Worm (Caenorhabditis elegans): Measurements from ENCODE around the gene ZK370.6.

The ZK370.6 gene

DNA sequence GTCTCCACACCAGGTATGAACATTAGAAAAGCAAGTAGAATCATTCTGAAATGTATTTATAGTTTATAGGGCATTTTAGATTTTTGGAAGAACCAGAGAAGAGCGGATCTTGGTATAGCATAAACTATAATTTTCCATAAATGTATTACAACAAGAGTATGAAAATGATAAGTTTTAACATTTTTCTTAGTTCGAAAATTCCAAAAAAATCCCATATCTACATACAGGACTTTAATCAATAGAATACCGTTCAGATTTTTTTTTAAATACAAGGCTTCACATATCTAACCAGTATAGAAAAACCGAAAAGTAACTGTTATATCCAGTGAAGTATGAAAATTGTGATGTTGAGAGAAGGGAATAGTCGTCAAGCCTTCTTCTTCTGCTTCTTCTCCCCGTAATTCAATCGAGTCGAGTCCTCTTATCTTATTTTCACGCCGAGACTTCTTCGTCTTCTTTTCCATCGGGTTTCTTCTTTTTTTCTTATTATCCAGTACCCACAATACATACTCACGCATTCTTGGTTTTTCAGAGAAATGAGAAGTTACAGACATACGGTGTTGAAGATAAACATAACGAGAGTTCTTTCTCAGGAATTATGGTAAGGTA is at the start of gene ZK370.6:
ZK370.6 (minus strand) TSS at position 51 of the 609 bp plus-strand sequence.
- TF ChIP-seq unc-62 (GFP tag; optimal IDR thresholded peaks at IDR 0.05) = no peak

DNA sequence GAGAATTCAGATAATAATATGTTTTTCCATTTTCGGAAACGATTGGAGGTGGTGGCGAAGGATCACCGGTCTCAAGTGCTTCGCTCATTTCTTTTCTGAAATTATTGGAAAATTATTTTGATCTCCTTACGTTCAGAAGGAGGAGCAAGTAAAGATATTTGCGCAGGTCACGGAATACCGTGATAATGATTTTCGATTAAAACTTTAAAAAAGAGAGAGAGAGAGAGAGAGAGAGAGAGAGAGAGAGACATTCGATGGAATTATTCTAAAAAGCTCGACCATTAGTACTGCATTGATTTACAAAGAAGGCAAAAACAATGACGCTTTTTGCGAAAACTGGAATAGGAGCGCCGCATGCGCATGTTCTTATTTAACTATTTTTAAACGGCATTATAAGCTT is 48.6 kb upstream of the ZK370.6 start, which contains the start of gene ztf-1:
ztf-1 (minus strand) TSS at position 101 of the 400 bp plus-strand sequence.
- no peak for TF ChIP-seq unc-62 (GFP tag; optimal IDR thresholded peaks at IDR 0.05)

DNA sequence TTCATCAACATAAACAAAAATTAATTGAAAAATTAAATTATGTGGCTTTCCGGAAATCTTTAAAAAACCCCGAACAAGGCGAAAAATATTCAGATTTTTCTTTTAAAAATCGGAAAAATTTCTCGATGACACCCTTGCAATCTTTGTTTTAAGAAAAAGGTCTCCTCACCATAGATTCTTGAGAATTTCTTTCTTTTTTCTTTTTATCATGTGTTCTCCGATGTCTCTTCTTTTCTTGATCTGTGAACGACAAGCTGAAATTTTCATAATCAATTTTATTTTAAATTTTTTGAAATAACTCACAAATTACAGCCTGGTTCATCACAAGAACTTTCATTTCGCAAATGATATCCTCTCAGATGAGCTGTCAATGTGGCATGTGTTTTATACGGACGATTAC is 47.6 kb upstream of the ZK370.6 start, which contains the start of the genes zfp-1 and F54F2.14:
zfp-1 (plus strand) TSS at position 301 of the 400 bp plus-strand sequence.
F54F2.14 (plus strand) TSS at position 312 of the 400 bp plus-strand sequence.
- no peak for TF ChIP-seq unc-62 (GFP tag; optimal IDR thresholded peaks at IDR 0.05)

DNA sequence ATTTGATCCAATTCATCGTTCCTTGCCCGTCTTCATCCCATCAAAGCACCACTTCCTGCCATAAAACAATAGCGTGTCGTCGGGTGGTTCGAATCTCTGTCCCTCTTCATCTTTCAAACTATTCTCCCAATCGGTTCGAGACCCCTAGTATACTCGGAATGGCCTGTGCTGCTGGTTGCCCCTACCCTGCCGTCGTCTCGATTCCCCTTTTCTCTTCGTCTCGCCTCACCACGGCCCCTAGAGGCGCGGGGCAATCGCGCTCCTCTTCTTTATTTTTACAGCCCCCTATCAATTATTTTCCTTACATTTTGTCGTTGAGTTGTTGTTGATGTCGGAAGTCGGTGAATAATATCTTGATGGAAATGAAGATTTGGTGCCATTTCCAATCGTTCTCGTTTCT is 45.0 kb upstream of the ZK370.6 start:
- TF ChIP-seq unc-62 (GFP tag; optimal IDR thresholded peaks at IDR 0.05) = no peak

DNA sequence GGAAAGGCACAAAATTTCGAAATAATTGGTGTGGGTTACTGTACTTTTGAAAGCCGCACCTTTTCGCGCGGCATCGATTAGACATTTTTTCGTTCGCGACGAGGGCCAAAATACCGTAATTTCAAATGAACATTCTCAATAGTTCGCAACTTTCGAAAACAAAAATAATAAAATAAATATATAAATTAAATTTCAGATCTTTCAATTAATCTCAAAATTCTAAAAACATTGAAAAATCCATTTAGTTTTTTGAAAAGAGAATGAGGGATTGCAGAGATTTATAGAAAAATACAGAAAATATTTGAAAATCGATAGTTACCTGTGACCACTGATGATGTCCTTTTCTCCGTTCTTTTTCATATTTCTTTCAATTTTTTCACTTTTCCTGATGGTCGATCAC is 42.4 kb upstream of the ZK370.6 start, which contains the start of gene K02D10.8:
K02D10.8 (plus strand) TSS at position 301 of the 400 bp plus-strand sequence.
- no peak for TF ChIP-seq unc-62 (GFP tag; optimal IDR thresholded peaks at IDR 0.05)

DNA sequence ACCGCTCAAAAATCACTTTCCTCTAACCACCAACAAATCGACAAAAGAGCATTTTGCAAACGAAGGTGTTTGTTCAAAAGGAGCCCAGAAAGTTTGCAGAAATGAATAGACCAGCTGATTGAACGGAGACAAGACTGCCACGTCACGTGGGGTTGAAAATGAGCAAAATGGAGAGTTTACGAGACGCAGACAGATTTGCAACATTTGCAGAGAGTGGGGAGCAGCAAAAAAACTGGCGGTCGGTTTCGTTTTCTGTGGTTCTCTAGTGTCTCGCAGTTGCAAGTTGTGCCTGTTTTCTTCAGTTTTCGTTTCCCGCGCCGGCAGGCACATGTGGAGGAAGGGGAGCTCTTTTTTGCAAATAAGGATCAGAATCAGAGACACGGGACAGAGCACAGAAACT is 41.8 kb upstream of the ZK370.6 start:
- TF ChIP-seq unc-62 (GFP tag; optimal IDR thresholded peaks at IDR 0.05) = no peak

DNA sequence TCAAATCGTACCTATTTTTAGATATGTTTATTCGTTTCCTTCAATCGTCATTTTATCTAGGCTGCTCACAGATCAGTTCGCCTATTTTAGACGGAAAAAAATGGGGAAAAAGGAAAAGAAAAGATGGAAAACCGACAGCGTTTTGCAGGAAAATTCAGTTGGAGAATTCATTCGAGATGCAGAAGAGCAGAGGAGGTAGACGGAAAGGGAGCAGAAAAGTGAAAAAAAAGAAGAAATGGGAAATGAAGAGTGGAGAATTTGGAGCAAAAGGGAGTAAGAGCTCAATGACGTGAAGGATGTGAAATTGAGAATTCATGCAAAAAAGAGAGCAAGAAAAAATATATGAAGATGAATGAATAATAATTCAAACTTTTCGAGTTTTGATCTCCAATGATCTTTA is 40.9 kb upstream of the ZK370.6 start:
- TF ChIP-seq unc-62 (GFP tag; optimal IDR thresholded peaks at IDR 0.05) = no peak

DNA sequence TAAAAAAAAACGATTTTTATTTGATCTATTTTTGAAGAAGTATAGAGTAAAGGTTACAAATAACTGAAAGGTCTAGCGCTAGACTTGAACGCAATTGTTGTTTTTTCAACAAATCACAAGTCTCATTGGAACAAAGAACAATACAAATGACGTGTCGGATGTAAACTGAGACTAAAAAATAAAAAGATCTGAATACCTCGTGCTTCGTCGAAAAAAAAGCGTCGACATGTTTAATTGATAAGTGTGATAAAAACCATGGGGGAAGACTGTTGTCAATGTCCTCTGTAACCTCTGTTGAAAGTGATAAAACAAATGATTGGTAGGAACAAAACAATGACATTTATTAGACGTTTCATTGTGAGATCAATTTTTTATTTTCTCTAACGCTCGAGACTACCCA is 39.1 kb upstream of the ZK370.6 start:
- no peak for TF ChIP-seq unc-62 (GFP tag; optimal IDR thresholded peaks at IDR 0.05)

DNA sequence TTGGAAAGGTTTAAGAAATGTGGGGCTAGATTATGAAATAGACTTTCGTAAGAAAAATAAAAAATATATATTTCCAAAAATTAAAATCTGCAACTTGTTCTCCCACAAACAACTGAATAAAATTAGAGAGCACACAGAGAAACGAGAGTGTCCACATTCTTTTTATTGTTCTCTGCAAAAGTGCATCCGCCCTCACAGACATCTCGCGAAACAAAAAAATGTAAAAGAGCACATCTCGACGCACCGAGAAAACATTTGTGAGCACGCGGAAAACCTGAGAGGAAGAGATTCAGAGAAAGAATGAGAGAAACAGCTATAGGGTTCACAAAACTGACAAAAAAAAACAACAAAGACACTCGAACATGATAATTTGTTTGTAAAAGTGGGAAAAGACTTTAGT is 38.4 kb upstream of the ZK370.6 start:
- TF ChIP-seq unc-62 (GFP tag; optimal IDR thresholded peaks at IDR 0.05) = no peak

DNA sequence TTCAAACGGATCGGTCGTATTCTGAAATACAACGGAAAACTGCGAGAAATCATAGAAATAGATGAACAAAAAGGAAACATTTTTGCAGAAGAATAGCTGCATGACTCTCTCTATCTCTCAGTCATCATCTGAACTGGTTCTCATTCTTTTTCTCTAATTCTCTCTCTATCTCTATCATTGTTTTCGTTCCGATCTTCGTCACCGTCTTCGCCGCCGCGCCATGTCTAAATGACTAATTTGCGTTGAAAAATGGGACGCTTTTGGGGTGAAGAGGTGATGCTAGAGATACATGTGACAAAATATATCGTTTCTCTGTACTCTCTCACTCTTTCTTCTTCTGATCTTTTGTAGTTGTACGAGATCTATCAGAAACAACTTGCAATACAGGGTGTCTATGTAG is 36.8 kb upstream of the ZK370.6 start:
- TF ChIP-seq unc-62 (GFP tag; optimal IDR thresholded peaks at IDR 0.05) = no peak

DNA sequence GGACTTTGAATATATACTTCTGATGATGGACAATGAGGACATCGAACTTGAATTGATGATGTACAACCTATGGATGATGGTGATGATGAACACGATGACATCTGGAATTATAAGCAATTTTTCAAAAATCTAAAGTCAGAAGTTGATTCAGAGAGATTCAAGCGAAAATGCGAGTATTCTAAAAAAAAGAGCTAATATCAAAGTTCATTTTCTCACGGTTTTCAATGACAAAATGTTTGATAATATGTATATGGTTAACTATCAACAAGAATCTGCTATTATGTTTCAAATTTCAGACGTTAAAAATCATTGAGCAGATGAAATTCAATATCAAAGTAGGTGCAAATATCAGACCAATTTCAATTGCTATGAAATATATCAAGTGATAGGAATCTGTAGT is 36.3 kb upstream of the ZK370.6 start, which contains the start of gene K02D10.4:
K02D10.4 (minus strand) TSS at position 101 of the 400 bp plus-strand sequence.
- no peak for TF ChIP-seq unc-62 (GFP tag; optimal IDR thresholded peaks at IDR 0.05)

DNA sequence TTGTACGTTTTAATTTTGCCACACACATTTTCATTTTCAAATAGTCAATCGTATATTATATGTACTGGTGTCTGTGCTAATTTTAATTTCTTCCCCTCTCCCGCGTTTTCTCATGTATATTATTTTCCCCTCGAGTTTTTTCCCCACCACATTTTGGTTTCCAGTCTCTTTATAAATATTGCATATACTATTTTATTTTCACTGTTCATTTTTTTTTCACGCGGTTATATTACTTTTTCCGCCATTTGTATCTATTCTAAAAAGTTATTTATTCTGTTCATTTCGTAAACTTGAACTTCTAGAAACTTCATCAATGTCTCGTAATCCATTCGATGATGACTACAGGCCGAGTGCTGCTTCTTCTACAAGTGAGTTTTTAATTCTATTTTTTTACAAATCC is 32.3 kb upstream of the ZK370.6 start, which contains the start of gene snap-29:
snap-29 (plus strand) TSS at position 301 of the 400 bp plus-strand sequence.
- no peak for TF ChIP-seq unc-62 (GFP tag; optimal IDR thresholded peaks at IDR 0.05)

DNA sequence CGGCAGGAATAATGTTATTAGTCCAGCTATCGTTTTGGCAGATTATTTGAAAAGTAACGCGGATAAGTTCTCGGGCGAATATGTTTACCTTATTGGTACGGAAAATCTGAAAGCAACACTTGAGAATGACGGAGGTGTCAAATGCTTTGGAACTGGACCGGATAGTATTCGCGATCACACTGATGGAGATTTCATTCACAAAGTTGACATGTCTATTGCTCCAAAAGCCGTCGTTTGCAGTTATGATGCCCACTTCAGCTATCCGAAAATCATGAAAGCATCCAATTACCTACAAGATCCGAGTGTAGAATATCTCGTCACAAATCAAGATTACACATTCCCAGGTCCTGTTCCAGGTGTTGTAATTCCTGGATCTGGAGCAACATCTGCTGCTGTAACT is 29.7 kb upstream of the ZK370.6 start:
- no peak for TF ChIP-seq unc-62 (GFP tag; optimal IDR thresholded peaks at IDR 0.05)

DNA sequence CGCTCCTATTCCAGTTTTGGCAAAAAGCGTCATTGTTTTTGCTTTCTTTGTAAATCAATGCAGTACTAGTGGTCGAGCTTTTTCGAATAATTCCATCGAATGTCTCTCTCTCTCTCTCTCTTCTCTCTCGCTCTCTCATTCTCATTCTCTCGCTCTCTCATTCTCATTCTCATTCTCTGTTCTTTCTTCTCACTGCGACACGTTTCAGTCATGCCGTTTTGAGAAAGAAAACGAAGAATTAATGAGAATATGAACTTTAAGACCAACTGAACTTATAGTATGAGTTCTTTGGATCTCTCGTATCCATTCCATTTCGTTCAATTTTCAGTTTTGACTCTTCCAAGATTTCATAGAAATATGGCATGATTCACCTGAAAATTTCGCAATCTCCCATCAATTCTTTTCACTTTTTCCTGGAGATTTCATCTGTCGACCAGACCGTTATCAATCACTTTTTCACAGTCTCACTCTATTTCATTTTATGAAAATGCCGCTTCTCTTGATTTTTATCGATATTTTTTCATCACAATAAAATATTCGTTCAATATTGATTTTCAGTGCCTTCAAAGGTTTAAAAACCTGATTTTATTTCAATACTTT is 28.9 kb upstream of the ZK370.6 start:
- TF ChIP-seq unc-62 (GFP tag; optimal IDR thresholded peaks at IDR 0.05) = no peak

DNA sequence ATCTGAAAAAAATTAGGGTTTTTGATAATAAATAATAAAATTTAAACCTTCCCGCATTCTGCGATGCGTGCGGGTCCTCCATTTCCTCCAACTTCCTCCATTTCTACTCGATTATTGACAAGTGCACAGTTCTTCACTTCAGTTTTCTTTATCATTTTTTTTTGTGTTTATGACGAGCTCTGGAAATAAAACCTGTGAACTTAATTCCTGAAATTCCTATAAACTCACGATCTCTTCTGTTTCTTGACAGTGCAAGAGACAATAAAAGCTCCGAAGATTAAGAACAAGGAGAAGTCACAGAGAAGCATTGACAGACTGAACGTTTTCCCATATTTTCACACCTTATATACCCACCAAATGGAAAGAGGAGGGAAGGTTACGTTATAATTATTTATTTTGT is 28.2 kb upstream of the ZK370.6 start, which contains the start of gene K02D10.3:
K02D10.3 (minus strand) TSS at position 101 of the 400 bp plus-strand sequence.
- TF ChIP-seq unc-62 (GFP tag; optimal IDR thresholded peaks at IDR 0.05) = no peak

DNA sequence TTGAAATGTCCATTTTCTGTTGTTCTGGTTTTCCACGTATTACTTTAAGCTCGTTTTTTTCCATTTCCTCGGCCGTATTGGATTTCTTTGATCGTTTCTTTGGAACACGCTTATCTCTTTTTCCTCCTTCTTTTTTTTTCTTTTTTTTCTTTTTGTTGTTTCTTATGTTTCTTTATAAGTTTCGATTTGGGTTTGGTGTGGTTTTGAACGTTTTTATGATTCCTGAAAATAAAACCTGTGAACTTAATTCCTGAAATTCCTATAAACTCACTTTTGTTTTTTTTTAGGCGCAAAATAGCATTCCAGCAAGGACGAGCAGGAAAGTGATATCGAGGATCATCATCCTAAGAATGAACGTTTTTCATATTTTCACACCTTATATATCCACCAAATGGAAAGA is 27.5 kb upstream of the ZK370.6 start, which contains the start of gene K02D10.2:
K02D10.2 (minus strand) TSS at position 101 of the 400 bp plus-strand sequence.
- TF ChIP-seq unc-62 (GFP tag; optimal IDR thresholded peaks at IDR 0.05) = no peak

DNA sequence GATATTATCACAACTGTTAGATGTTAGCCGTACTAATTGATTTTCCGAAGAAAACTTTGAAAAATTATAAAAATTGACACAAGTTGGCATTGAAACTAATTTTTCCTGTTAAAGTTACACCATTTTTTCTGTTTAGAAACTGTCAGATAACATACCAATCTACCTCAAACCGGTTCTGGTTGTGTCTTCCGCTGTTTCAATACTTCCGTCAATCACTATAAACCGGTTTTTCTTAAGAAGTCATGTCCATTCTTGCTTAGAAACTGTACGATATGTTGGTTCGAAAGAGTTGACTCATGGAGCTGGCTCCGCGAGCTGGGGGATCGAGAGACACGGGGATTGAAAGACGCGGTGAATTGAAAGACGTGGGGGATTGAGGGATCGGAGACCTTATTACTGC is 26.6 kb upstream of the ZK370.6 start:
- no peak for TF ChIP-seq unc-62 (GFP tag; optimal IDR thresholded peaks at IDR 0.05)

Data from whole organism, dauer.